Fruit fly (Drosophila melanogaster): ENCODE results near the gene CG12708.

CG12708 gene

DNA sequence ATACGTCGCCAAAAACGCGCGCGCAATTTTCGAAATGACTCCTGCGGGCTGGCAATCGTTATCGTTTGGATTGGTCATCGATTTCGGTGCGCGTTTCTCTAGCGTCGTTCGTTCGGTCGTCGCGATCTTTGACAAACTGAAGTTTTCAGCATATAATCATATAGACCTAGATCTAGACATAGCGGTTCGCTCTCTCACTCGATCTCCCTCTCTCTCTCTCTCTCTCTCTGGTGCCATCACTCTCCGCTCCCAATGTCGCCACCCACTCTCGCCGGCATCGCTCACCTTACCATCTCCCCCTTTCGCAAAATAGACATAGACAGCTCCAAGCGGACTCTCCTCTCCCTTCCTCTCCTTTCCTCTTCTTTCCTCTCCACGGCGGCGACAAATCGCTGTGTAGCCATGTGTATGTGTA is 42.0 kb upstream of the CG12708 start, which contains the start of gene sog (continued):
- TF ChIP-seq Poxn (GFP tag; IDR thresholded peaks at IDR 0.05) (no peak), CG3163 (GFP tag; optimal IDR thresholded peaks at IDR 0.05) (no peak), CG3065 (GFP tag; optimal IDR thresholded peaks at IDR 0.05) (no peak), Sin3A (optimal IDR thresholded peaks at IDR 0.05) (no peak), CG1233 (GFP tag; optimal IDR thresholded peaks at IDR 0.05) (no peak), CG11085 (GFP tag; IDR thresholded peaks at IDR 0.05) (no peak), CG17359 (tag; optimal IDR thresholded peaks at IDR 0.05) (no peak), CG14050 (GFP tag; IDR thresholded peaks at IDR 0.05) (no peak), Bgb (GFP tag; IDR thresholded peaks at IDR 0.05; ENCODE audit: partially characterized antibody) (0 out of 2 replicates have a peak, but pooled peaks have one; percentile 33), Adf1 (GFP tag; IDR thresholded peaks at IDR 0.05) (no peak; the same call in 1 of the 2 replicates), Bteb2 (GFP tag; optimal IDR thresholded peaks at IDR 0.05) (no peak), kay (GFP tag; optimal IDR thresholded peaks at IDR 0.05) (no peak), CG12104 (GFP tag; optimal IDR thresholded peaks at IDR 0.05) (no peak), CG33213 (GFP tag; optimal IDR thresholded peaks at IDR 0.05) (no peak), CG16815 (GFP tag; optimal IDR thresholded peaks at IDR 0.05) (no peak), Ravus (GFP tag; IDR thresholded peaks at IDR 0.05) (no peak), prd (optimal IDR thresholded peaks at IDR 0.05) (no peak), prd (GFP tag; IDR thresholded peaks at IDR 0.05) (no peak), BtbVII (GFP tag; optimal IDR thresholded peaks at IDR 0.05) (no peak), zfh1 (GFP tag; IDR thresholded peaks at IDR 0.05) (no peak), Aef1 (GFP tag; IDR thresholded peaks at IDR 0.05) (no peak), CG30431 (GFP tag; optimal IDR thresholded peaks at IDR 0.05) (no peak), CG18262 (tag; optimal IDR thresholded peaks at IDR 0.05) (no peak), br (optimal IDR thresholded peaks at IDR 0.05) (no peak), ac (GFP tag; optimal IDR thresholded peaks at IDR 0.05) (no peak), CG11504 (tag; optimal IDR thresholded peaks at IDR 0.05) (peak; percentile 69), HmgD (GFP tag; optimal IDR thresholded peaks at IDR 0.05) (no peak), CG11696 (GFP tag; IDR thresholded peaks at IDR 0.05) (no peak), caup (GFP tag; optimal IDR thresholded peaks at IDR 0.05; ENCODE audit: severe bottlenecking) (no peak), toy (GFP tag; IDR thresholded peaks at IDR 0.05) (no peak), sens-2 (GFP tag; IDR thresholded peaks at IDR 0.05) (no peak), CG31388 (GFP tag; optimal IDR thresholded peaks at IDR 0.05) (no peak), CG4282 (GFP tag; optimal IDR thresholded peaks at IDR 0.05) (no peak), MTF-1 (GFP tag; optimal IDR thresholded peaks at IDR 0.05; ENCODE audit: borderline replicate concordance) (no peak), CG9609 (GFP tag; optimal IDR thresholded peaks at IDR 0.05) (no peak), sr (GFP tag; IDR thresholded peaks at IDR 0.05) (peak; percentile 87), CG1832 (GFP tag; optimal IDR thresholded peaks at IDR 0.05) (no peak), bbx (GFP tag; IDR thresholded peaks at IDR 0.05; ENCODE audit: partially characterized antibody) (0 out of 2 replicates have a peak, but pooled peaks have one; percentile 17), lov (optimal IDR thresholded peaks at IDR 0.05) (no peak), lov (GFP tag; IDR thresholded peaks at IDR 0.05) (no peak), CG7745 (tag; optimal IDR thresholded peaks at IDR 0.05) (no peak), Hand (GFP tag; optimal IDR thresholded peaks at IDR 0.05) (no peak), cas (GFP tag; IDR thresholded peaks at IDR 0.05) (no peak), peb (GFP tag; IDR thresholded peaks at IDR 0.05) (no peak), HLH3B (GFP tag; IDR thresholded peaks at IDR 0.05) (peak; percentile 14; the same call in 1 of the 2 replicates), Camta (GFP tag; optimal IDR thresholded peaks at IDR 0.05) (no peak), al (GFP tag; IDR thresholded peaks at IDR 0.05) (no peak), CG14710 (tag; optimal IDR thresholded peaks at IDR 0.05) (no peak), tup (GFP tag; optimal IDR thresholded peaks at IDR 0.05) (no peak), ash1 (GFP tag; optimal IDR thresholded peaks at IDR 0.05) (no peak), Hey (tag; optimal IDR thresholded peaks at IDR 0.05) (no peak), Usf (GFP tag; optimal IDR thresholded peaks at IDR 0.05) (no peak), CkIIα-i1 (GFP tag; IDR thresholded peaks at IDR 0.05) (no peak), btn (GFP tag; optimal IDR thresholded peaks at IDR 0.05) (no peak)
